Fruit fly (Drosophila melanogaster) whole organism, wandering third instar larva: ENCODE results near the gene Mettl2.

Experiments used
- CG9705 ChIP-seq: fragments of 200-800 bp; sonication (Bioruptor generic); optimal IDR thresholded peaks from 2 replicates; lab custom pipeline; 2018; ENCODE audit warnings: missing biosample characterization, mild to moderate bottlenecking, missing genetic modification characterization
- Dfd ChIP-seq: fragments of >200 bp; optimal IDR thresholded peaks from 2 replicates; lab custom pipeline; 2017; ENCODE audit warnings: missing biosample characterization, missing genetic modification characterization
- Hr83 ChIP-seq: fragments of 200-300 bp; sonication (Bioruptor generic); optimal IDR thresholded peaks from 2 replicates; lab custom pipeline; 2016; ENCODE audit warnings: missing biosample characterization, mild to moderate bottlenecking, missing genetic modification characterization, moderate library complexity; ENCODE audit not compliant: poor library complexity, severe bottlenecking
- usp ChIP-seq: fragments of >200 bp; optimal IDR thresholded peaks from 2 replicates; lab custom pipeline; 2017; ENCODE audit warnings: missing biosample characterization, missing genetic modification characterization

DNA sequence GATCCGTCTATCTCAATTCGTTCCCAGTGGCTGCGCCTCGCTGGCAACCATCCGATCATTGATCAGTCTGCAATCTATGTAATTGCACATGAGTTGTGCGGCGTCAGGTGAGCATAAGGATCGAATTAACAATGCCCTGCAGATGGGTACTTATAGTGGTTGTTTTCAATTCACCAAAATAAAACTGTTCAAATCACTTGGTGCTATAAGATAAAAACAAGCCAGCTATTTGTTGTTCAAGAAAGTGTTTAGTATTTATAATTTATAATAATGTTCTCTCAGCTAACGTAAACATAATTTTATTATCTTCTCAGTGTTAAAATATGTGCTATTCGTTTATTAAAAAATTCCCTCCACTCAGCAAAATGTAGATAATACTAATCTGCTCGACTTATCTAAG, 23.3 kb downstream of the Mettl2 start, which contains the start of gene CG12105:
- TF ChIP-seq Hr83 (GFP tag; lab: Kevin White, UChicago) (no peak), usp (GFP tag; lab: Kevin White, UChicago) (no peak), CG9705 (GFP tag; lab: Kevin White, UChicago) (no peak), Dfd (GFP tag; lab: Kevin White, UChicago) (no peak)
